Fruit fly (Drosophila melanogaster) whole organism, embryonic: ENCODE data around the gene udt.
A peak's percentile ranks its signal among the peaks of the same experiment; 100 is the strongest.

ENCODE experiments used
- ATbp ChIP-seq: fragments of 200-800 bp; sonication (Bioruptor generic); optimal IDR thresholded peaks from 2 replicates; lab custom pipeline; 2017; ENCODE audit warnings: missing biosample characterization, mild to moderate bottlenecking, missing genetic modification characterization, missing genetic modification reagents
- Ada2b ChIP-seq: fragments of 200-800 bp; sonication (Bioruptor generic); IDR thresholded peaks from 2 replicates; pipeline ENCODE4 v1.3.6; 2022; ENCODE audit warnings: missing biosample characterization, missing genetic modification characterization
- Bdp1 ChIP-seq: fragments of 200-800 bp; sonication (Bioruptor generic); optimal IDR thresholded peaks from 3 replicates; lab custom pipeline; 2016; ENCODE audit warnings: missing biosample characterization, missing genetic modification characterization
- Bteb2 ChIP-seq: fragments of 200-800 bp; sonication (Bioruptor generic); optimal IDR thresholded peaks from 2 replicates; lab custom pipeline; 2016; ENCODE audit warnings: missing biosample characterization, missing genetic modification characterization
- C15 ChIP-seq: fragments of 200-800 bp; sonication (Bioruptor generic); IDR thresholded peaks from 3 replicates; pipeline ENCODE4 v1.3.6; 2022; ENCODE audit warnings: missing biosample characterization, missing genetic modification characterization
- CG10147 ChIP-seq: fragments of 200-800 bp; sonication (Bioruptor generic); optimal IDR thresholded peaks from 2 replicates; lab custom pipeline; 2019; ENCODE audit warnings: missing biosample characterization, mild to moderate bottlenecking, missing genetic modification characterization, moderate library complexity
- CG10431 ChIP-seq: fragments of 200-800 bp; sonication (Bioruptor generic); optimal IDR thresholded peaks from 3 replicates; lab custom pipeline; 2018; ENCODE audit warnings: missing biosample characterization, mild to moderate bottlenecking, missing genetic modification characterization
- CG11560 ChIP-seq: fragments of 200-800 bp; sonication (Bioruptor generic); IDR thresholded peaks from 3 replicates; pipeline ENCODE4 v1.3.6; 2022; ENCODE audit warnings: missing biosample characterization, missing genetic modification characterization
- CG13296 ChIP-seq: fragments of 200-800 bp; sonication (Bioruptor generic); optimal IDR thresholded peaks from 3 replicates; lab custom pipeline; 2018; ENCODE audit warnings: missing biosample characterization, mild to moderate bottlenecking, missing genetic modification characterization
- CG14050 ChIP-seq: fragments of 200-800 bp; sonication (Bioruptor generic); IDR thresholded peaks from 3 replicates; pipeline ENCODE4 v1.3.6; 2022; ENCODE audit warnings: missing biosample characterization, missing genetic modification characterization
- CG15269 ChIP-seq: fragments of 200-800 bp; sonication (Bioruptor generic); optimal IDR thresholded peaks from 2 replicates; lab custom pipeline; 2018; ENCODE audit warnings: missing biosample characterization, mild to moderate bottlenecking, missing genetic modification characterization, moderate library complexity
- CG1529 ChIP-seq: fragments of 200-800 bp; sonication (Bioruptor generic); optimal IDR thresholded peaks from 3 replicates; lab custom pipeline; 2018; ENCODE audit warnings: missing biosample characterization, missing genetic modification characterization
- CG15479 ChIP-seq: fragments of 200-800 bp; sonication (Bioruptor generic); optimal IDR thresholded peaks from 3 replicates; lab custom pipeline; 2019; ENCODE audit warnings: missing biosample characterization, mild to moderate bottlenecking, missing genetic modification characterization, moderate library complexity
- CG2678 ChIP-seq: fragments of 200-800 bp; sonication (Bioruptor generic); optimal IDR thresholded peaks from 3 replicates; lab custom pipeline; 2019; ENCODE audit warnings: missing biosample characterization, mild to moderate bottlenecking, missing genetic modification characterization, moderate library complexity
- CG42726 ChIP-seq: fragments of 200-800 bp; sonication (Bioruptor generic); IDR thresholded peaks from 2 replicates; pipeline ENCODE4 v1.3.6; 2022; ENCODE audit warnings: missing biosample characterization, missing genetic modification characterization; ENCODE audit not compliant: partially characterized antibody
- CG7839 ChIP-seq: fragments of 200-800 bp; sonication (Bioruptor generic); optimal IDR thresholded peaks from 3 replicates; lab custom pipeline; 2018; ENCODE audit warnings: missing biosample characterization, mild to moderate bottlenecking, missing genetic modification characterization, moderate library complexity
- CG8089 ChIP-seq: fragments of 200-800 bp; sonication (Bioruptor generic); optimal IDR thresholded peaks from 3 replicates; lab custom pipeline; 2016; ENCODE audit warnings: missing biosample characterization, missing genetic modification characterization
- CG8944 ChIP-seq: fragments of 200-800 bp; sonication (Bioruptor generic); optimal IDR thresholded peaks from 3 replicates; lab custom pipeline; 2016; ENCODE audit warnings: missing biosample characterization, missing genetic modification characterization
- Dll ChIP-seq: fragments of 200-800 bp; sonication (Bioruptor generic); IDR thresholded peaks from 4 replicates; pipeline ENCODE4 v1.3.6; 2022; ENCODE audit warnings: missing biosample characterization, missing genetic modification characterization; ENCODE audit not compliant: partially characterized antibody
- GATAe ChIP-seq: fragments of 200-800 bp; sonication (Bioruptor generic); conservative IDR thresholded peaks from 2 replicates; pipeline ENCODE4 v1.3.6; 2022; ENCODE audit warnings: missing biosample characterization, missing genetic modification characterization
- Gsc ChIP-seq: fragments of 200-800 bp; sonication (Bioruptor generic); IDR thresholded peaks from 2 replicates; pipeline ENCODE4 v1.3.6; 2022; ENCODE audit warnings: missing biosample characterization, missing genetic modification characterization
- Hr51 ChIP-seq, 2 experiments: fragments of 200-800 bp; sonication (Bioruptor generic); optimal IDR thresholded peaks; 2 replicates in 1 of 2; 3 replicates in 1 of 2; lab custom pipeline; 2016 to 2018; ENCODE audit warnings: missing biosample characterization in 2 of 2, missing genetic modification characterization in 2 of 2, mild to moderate bottlenecking in 1 of 2, moderate library complexity in 1 of 2
- Max ChIP-seq: fragments of 200-800 bp; sonication (Bioruptor generic); optimal IDR thresholded peaks from 2 replicates; lab custom pipeline; 2016; ENCODE audit warnings: missing biosample characterization, mild to moderate bottlenecking, missing genetic modification characterization
- Mrtf ChIP-seq: fragments of 200-800 bp; sonication (Bioruptor generic); IDR thresholded peaks from 3 replicates; pipeline ENCODE4 v1.3.6; 2022; ENCODE audit warnings: missing biosample characterization, missing genetic modification characterization
- Myb ChIP-seq: fragments of 200-800 bp; sonication (Bioruptor generic); optimal IDR thresholded peaks from 2 replicates; lab custom pipeline; 2016; ENCODE audit warnings: missing biosample characterization, missing genetic modification characterization
- Neu2 ChIP-seq: fragments of 200-800 bp; sonication (Bioruptor generic); optimal IDR thresholded peaks from 3 replicates; lab custom pipeline; 2016; ENCODE audit warnings: missing biosample characterization, missing genetic modification characterization, borderline replicate concordance
- Optix ChIP-seq: fragments of 200-800 bp; sonication (Bioruptor generic); IDR thresholded peaks from 3 replicates; pipeline ENCODE4 v1.3.6; 2022; ENCODE audit warnings: missing biosample characterization, missing genetic modification characterization
- TFAM ChIP-seq: fragments of 200-800 bp; sonication (Bioruptor generic); optimal IDR thresholded peaks from 2 replicates; lab custom pipeline; 2017; ENCODE audit warnings: missing biosample characterization, missing genetic modification characterization, inconsistent platforms
- cato ChIP-seq: fragments of 200-800 bp; sonication (Bioruptor generic); optimal IDR thresholded peaks from 2 replicates; lab custom pipeline; 2016; ENCODE audit warnings: missing biosample characterization, missing genetic modification characterization, borderline replicate concordance
- caup ChIP-seq: fragments of 200-800 bp; sonication (Bioruptor generic); optimal IDR thresholded peaks from 3 replicates; lab custom pipeline; 2017; ENCODE audit warnings: missing biosample characterization, mild to moderate bottlenecking, missing genetic modification characterization, moderate library complexity; ENCODE audit not compliant: severe bottlenecking
- crol ChIP-seq: fragments of 200-800 bp; sonication (Bioruptor generic); IDR thresholded peaks from 2 replicates; pipeline ENCODE4 v1.3.6; 2022; ENCODE audit warnings: missing biosample characterization, missing genetic modification characterization
- esg ChIP-seq: fragments of 200-800 bp; sonication (Bioruptor generic); conservative IDR thresholded peaks from 2 replicates; pipeline ENCODE4 v1.3.6; 2022; ENCODE audit warnings: missing biosample characterization, missing genetic modification characterization
- gcm2 ChIP-seq: fragments of 200-800 bp; sonication (Bioruptor generic); optimal IDR thresholded peaks from 2 replicates; lab custom pipeline; 2016; ENCODE audit warnings: missing biosample characterization, missing genetic modification characterization
- gfzf ChIP-seq: fragments of 200-800 bp; sonication (Bioruptor generic); optimal IDR thresholded peaks from 2 replicates; lab custom pipeline; 2016; ENCODE audit warnings: missing biosample characterization, mild to moderate bottlenecking, missing genetic modification characterization, moderate library complexity
- knrl ChIP-seq: fragments of 200-800 bp; sonication (Bioruptor generic); IDR thresholded peaks from 3 replicates; pipeline ENCODE4 v1.3.6; 2022; ENCODE audit warnings: missing biosample characterization, missing genetic modification characterization; ENCODE audit not compliant: partially characterized antibody
- lola ChIP-seq, 3 experiments: fragments of >200 bp in 2 of 3; fragments of 200-800 bp in 1 of 3; sonication (Bioruptor generic) in 1 of 3; optimal IDR thresholded peaks; 2 replicates each; lab custom pipeline; 2017 to 2019; ENCODE audit warnings: missing biosample characterization in 3 of 3, missing genetic modification characterization in 3 of 3, mild to moderate bottlenecking in 1 of 3, moderate library complexity in 1 of 3
- mld ChIP-seq: fragments of 200-800 bp; sonication (Bioruptor generic); IDR thresholded peaks from 3 replicates; pipeline ENCODE4 v1.3.6; 2022; ENCODE audit warnings: missing biosample characterization, missing genetic modification characterization; ENCODE audit not compliant: partially characterized antibody
- oc ChIP-seq: fragments of 200-800 bp; sonication (Bioruptor generic); optimal IDR thresholded peaks from 2 replicates; lab custom pipeline; 2018; ENCODE audit warnings: missing biosample characterization, mild to moderate bottlenecking, missing genetic modification characterization, moderate library complexity
- pb ChIP-seq: fragments of 200-800 bp; sonication (Bioruptor generic); optimal IDR thresholded peaks from 3 replicates; lab custom pipeline; 2016; ENCODE audit warnings: missing biosample characterization, missing genetic modification characterization
- ranshi ChIP-seq: fragments of 200-800 bp; sonication (Bioruptor generic); IDR thresholded peaks from 2 replicates; pipeline ENCODE4 v1.3.6; 2022; ENCODE audit warnings: missing biosample characterization, missing genetic modification characterization
- ro ChIP-seq: fragments of 200-800 bp; sonication (Bioruptor generic); IDR thresholded peaks from 2 replicates; pipeline ENCODE4 v1.3.6; 2022; ENCODE audit warnings: missing biosample characterization, missing genetic modification characterization
- row ChIP-seq: fragments of 200-800 bp; sonication (Bioruptor generic); IDR thresholded peaks from 3 replicates; pipeline ENCODE4 v1.3.6; 2022; ENCODE audit warnings: missing biosample characterization, missing genetic modification characterization
- sc ChIP-seq, 3 experiments: fragments of >200 bp in 2 of 3; fragments of 200-800 bp in 1 of 3; sonication (Bioruptor generic) in 1 of 3; optimal IDR thresholded peaks; 2 replicates in 2 of 3; 3 replicates in 1 of 3; lab custom pipeline; 2017; ENCODE audit warnings: mild to moderate bottlenecking in 1 of 3, missing biosample characterization in 1 of 3, missing genetic modification characterization in 1 of 3, missing genetic modification reagents in 1 of 3
- seq ChIP-seq: fragments of 200-800 bp; sonication (Bioruptor generic); IDR thresholded peaks from 2 replicates; pipeline ENCODE4 v1.3.6; 2022; ENCODE audit warnings: missing biosample characterization, missing genetic modification characterization
- tgo ChIP-seq: fragments of 200-800 bp; sonication (Bioruptor generic); IDR thresholded peaks from 3 replicates; pipeline ENCODE4 v1.3.6; 2022; ENCODE audit warnings: missing biosample characterization, missing genetic modification characterization
- tll ChIP-seq, 2 experiments: fragments of 200-800 bp in 1 of 2; fragments of >200 bp in 1 of 2; sonication (Bioruptor generic) in 1 of 2; optimal IDR thresholded peaks; 2 replicates each; lab custom pipeline; 2017 to 2019; ENCODE audit warnings: missing biosample characterization in 2 of 2, missing genetic modification characterization in 2 of 2, mild to moderate bottlenecking in 1 of 2, moderate library complexity in 1 of 2
- tup ChIP-seq: fragments of 200-800 bp; sonication (Bioruptor generic); optimal IDR thresholded peaks from 2 replicates; lab custom pipeline; 2016; ENCODE audit warnings: missing biosample characterization, mild to moderate bottlenecking, missing genetic modification characterization, moderate library complexity
- unc-4 ChIP-seq: fragments of 200-800 bp; sonication (Bioruptor generic); IDR thresholded peaks from 2 replicates; pipeline ENCODE4 v1.3.6; 2022; ENCODE audit warnings: missing biosample characterization, missing genetic modification characterization; ENCODE audit not compliant: partially characterized antibody

udt gene

DNA sequence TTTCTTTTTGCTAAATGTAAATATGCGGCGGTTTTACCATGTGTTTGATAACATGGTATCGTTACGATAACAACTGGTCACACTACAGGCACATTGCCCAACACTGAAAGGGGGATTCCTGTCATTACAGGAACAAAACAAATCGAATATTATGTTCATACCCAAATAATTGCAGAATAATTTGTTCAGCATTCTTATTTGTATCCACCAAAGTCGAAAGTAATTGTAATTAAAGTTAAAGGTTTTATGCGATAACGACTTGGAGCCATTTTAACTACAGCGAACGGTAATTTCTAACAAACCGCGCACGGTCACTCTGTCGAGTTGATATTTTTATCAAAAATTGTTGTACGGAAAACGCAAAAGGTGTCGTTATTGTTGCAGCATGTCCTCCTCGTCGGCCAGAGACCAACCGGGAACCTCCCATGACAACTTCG is 4.4 kb upstream of the udt start, which contains the start of the genes CG10214 and CG10375 (continued):
- TF ChIP-seq Max (GFP tag; lab: Kevin White, UChicago) (peak; percentile 94), Myb (GFP tag; lab: Kevin White, UChicago) (peak; percentile 85), GATAe (GFP tag; lab: Robert Waterston, UW) (peak; percentile 60), lola (GFP tag; optimal IDR thresholded peaks at IDR 0.05; lab: Kevin White, UChicago) (peak in 1 of 3 experiments; percentile 64), Bteb2 (GFP tag; lab: Kevin White, UChicago) (peak; percentile 76), TFAM (no peak), tup (GFP tag; lab: Kevin White, UChicago) (peak; percentile 46), ro (GFP tag; lab: Robert Waterston, UW) (no peak), Neu2 (GFP tag; lab: Kevin White, UChicago) (peak; percentile 64), Bdp1 (peak; percentile 66), Mrtf (GFP tag; lab: Robert Waterston, UW) (no peak), caup (GFP tag; lab: Kevin White, UChicago) (peak; percentile 70), pb (GFP tag; lab: Kevin White, UChicago) (peak; percentile 55), Hr51 (GFP tag; optimal IDR thresholded peaks at IDR 0.05; lab: Kevin White, UChicago) (peak in 1 of 2 experiments; percentile 68), C15 (GFP tag; lab: Robert Waterston, UW) (no peak), tll (GFP tag; optimal IDR thresholded peaks at IDR 0.05; lab: Kevin White, UChicago) (peak in 1 of 2 experiments; percentile 14), gcm2 (GFP tag; lab: Kevin White, UChicago) (peak; percentile 24), CG11560 (peak; percentile 81; the same call in 2 of the 3 replicates), Dll (peak; percentile 61; the same call in 2 of the 4 replicates), CG8944 (GFP tag; lab: Kevin White, UChicago) (peak; percentile 78), cato (GFP tag; lab: Kevin White, UChicago) (peak; percentile 69), tgo (GFP tag; lab: Robert Waterston, UW) (peak; percentile 61; the same call in 2 of the 3 replicates), ranshi (GFP tag; lab: Robert Waterston, UW) (peak; percentile 36; the same call in 1 of the 2 replicates), mld (GFP tag; lab: Robert Waterston, UW) (0 out of 3 replicates have a peak, but pooled peaks have one; percentile 37), oc (tag; lab: Kevin White, UChicago) (no peak), CG15479 (GFP tag; lab: Kevin White, UChicago) (peak; percentile 8), seq (GFP tag; lab: Robert Waterston, UW) (peak; percentile 44; the same call in 1 of the 2 replicates), row (GFP tag; lab: Robert Waterston, UW) (peak; percentile 85), knrl (GFP tag; lab: Robert Waterston, UW) (peak; percentile 49; the same call in 1 of the 3 replicates), CG10431 (no peak), unc-4 (GFP tag; lab: Robert Waterston, UW) (peak; percentile 58; the same call in 1 of the 2 replicates), Ada2b (peak; percentile 35; the same call in 1 of the 2 replicates), gfzf (GFP tag; lab: Kevin White, UChicago) (peak; percentile 94), ATbp (GFP tag; lab: Kevin White, UChicago) (no peak), CG8089 (GFP tag; lab: Kevin White, UChicago) (peak; percentile 67), CG15269 (tag; lab: Kevin White, UChicago) (peak; percentile 75), sc (optimal IDR thresholded peaks at IDR 0.05; lab: Kevin White, UChicago) (no peak), sc (GFP tag; optimal IDR thresholded peaks at IDR 0.05; lab: Kevin White, UChicago) (no peak), CG14050 (no peak), esg (0 out of 2 replicates have a peak, but pooled peaks have one; percentile 35), CG13296 (GFP tag; lab: Kevin White, UChicago) (peak; percentile 31), Optix (0 out of 3 replicates have a peak, but pooled peaks have one; percentile 25), CG1529 (GFP tag; lab: Kevin White, UChicago) (peak; percentile 24), Gsc (GFP tag; lab: Robert Waterston, UW) (no peak), CG10147 (GFP tag; lab: Kevin White, UChicago) (peak; percentile 58), CG2678 (tag; lab: Kevin White, UChicago) (peak; percentile 74), CG42726 (GFP tag; lab: Robert Waterston, UW) (no peak), CG7839 (tag; lab: Kevin White, UChicago) (peak; percentile 71), crol (GFP tag; lab: Robert Waterston, UW) (no peak)
